Fruit fly (Drosophila melanogaster): Measurements from ENCODE around the gene VhaM9.7-a.
A peak's percentile ranks its signal among the peaks of the same experiment; 100 is the strongest.

VhaM9.7-a gene

dm6 chr3L:4272167-4272773 is 9.8 kb downstream of the VhaM9.7-a start (continued):
- TF ChIP-seq caup (GFP tag; optimal IDR thresholded peaks at IDR 0.05; ENCODE audit: severe bottlenecking) (no peak), Bteb2 (GFP tag; optimal IDR thresholded peaks at IDR 0.05) (no peak), ssp (GFP tag; IDR thresholded peaks at IDR 0.05) (no peak), yki (optimal IDR thresholded peaks at IDR 0.05) (no peak), CG16815 (GFP tag; optimal IDR thresholded peaks at IDR 0.05) (no peak), BEAF-32 (GFP tag; optimal IDR thresholded peaks at IDR 0.05) (no peak), CG14441 (GFP tag; IDR thresholded peaks at IDR 0.05) (no peak), pho (GFP tag; optimal IDR thresholded peaks at IDR 0.05) (no peak), CG3847 (GFP tag; IDR thresholded peaks at IDR 0.05) (no peak), CG14014 (GFP tag; IDR thresholded peaks at IDR 0.05) (no peak), sqz (GFP tag; optimal IDR thresholded peaks at IDR 0.05) (no peak), CG7745 (tag; optimal IDR thresholded peaks at IDR 0.05) (peak; percentile 43), CG31441 (GFP tag; IDR thresholded peaks at IDR 0.05) (no peak), cad (GFP tag; optimal IDR thresholded peaks at IDR 0.05) (no peak), CG2678 (tag; optimal IDR thresholded peaks at IDR 0.05) (no peak), CG6272 (GFP tag; IDR thresholded peaks at IDR 0.05) (no peak), CG13624 (GFP tag; optimal IDR thresholded peaks at IDR 0.05) (no peak), CG10209 (GFP tag; optimal IDR thresholded peaks at IDR 0.05) (peak; percentile 36), CG4617 (GFP tag; optimal IDR thresholded peaks at IDR 0.05; ENCODE audit: borderline replicate concordance) (no peak), CG11695 (GFP tag; IDR thresholded peaks at IDR 0.05) (no peak), HLH3B (GFP tag; IDR thresholded peaks at IDR 0.05) (no peak), nerfin-1 (tag; optimal IDR thresholded peaks at IDR 0.05) (peak; percentile 6), CG7786 (GFP tag; optimal IDR thresholded peaks at IDR 0.05) (no peak), CG17361 (GFP tag; IDR thresholded peaks at IDR 0.05) (no peak), CG16813 (GFP tag; IDR thresholded peaks at IDR 0.05; ENCODE audit: partially characterized antibody) (no peak), E2f1 (GFP tag; IDR thresholded peaks at IDR 0.05) (no peak), CG32532 (GFP tag; IDR thresholded peaks at IDR 0.05) (no peak), repo (GFP tag; optimal IDR thresholded peaks at IDR 0.05) (no peak), CG6765 (GFP tag; optimal IDR thresholded peaks at IDR 0.05) (no peak), ftz-f1 (GFP tag; optimal IDR thresholded peaks at IDR 0.05) (no peak), Ptx1 (GFP tag; IDR thresholded peaks at IDR 0.05) (no peak), en (GFP tag; optimal IDR thresholded peaks at IDR 0.05) (no peak), fd3F (GFP tag; optimal IDR thresholded peaks at IDR 0.05) (no peak), CG2120 (GFP tag; optimal IDR thresholded peaks at IDR 0.05) (no peak), ham (GFP tag; IDR thresholded peaks at IDR 0.05) (no peak), vfl (GFP tag; optimal IDR thresholded peaks at IDR 0.05) (no peak), nom (GFP tag; optimal IDR thresholded peaks at IDR 0.05) (no peak), lmd (GFP tag; IDR thresholded peaks at IDR 0.05) (no peak), ato (GFP tag; IDR thresholded peaks at IDR 0.05; ENCODE audit: partially characterized antibody) (no peak), CG9932 (GFP tag; IDR thresholded peaks at IDR 0.05) (no peak), tin (GFP tag; optimal IDR thresholded peaks at IDR 0.05) (no peak), zen2 (GFP tag; IDR thresholded peaks at IDR 0.05; ENCODE audit: partially characterized antibody) (no peak), tap (tag; optimal IDR thresholded peaks at IDR 0.05) (no peak), CG17385 (GFP tag; optimal IDR thresholded peaks at IDR 0.05) (no peak), vvl (GFP tag; IDR thresholded peaks at IDR 0.05) (peak; percentile 49; the same call in 1 of the 2 replicates), CG30020 (tag; optimal IDR thresholded peaks at IDR 0.05) (no peak), CG17359 (tag; optimal IDR thresholded peaks at IDR 0.05) (peak; percentile 18), Oli (tag; optimal IDR thresholded peaks at IDR 0.05) (no peak), Nf-YB (GFP tag; optimal IDR thresholded peaks at IDR 0.05) (peak; percentile 18), rib (GFP tag; IDR thresholded peaks at IDR 0.05) (no peak), CG10565 (GFP tag; optimal IDR thresholded peaks at IDR 0.05) (no peak), Rx (GFP tag; IDR thresholded peaks at IDR 0.05) (no peak)
